Fruit fly (Drosophila melanogaster): ENCODE data around the gene nonC.

The nonC gene

DNA sequence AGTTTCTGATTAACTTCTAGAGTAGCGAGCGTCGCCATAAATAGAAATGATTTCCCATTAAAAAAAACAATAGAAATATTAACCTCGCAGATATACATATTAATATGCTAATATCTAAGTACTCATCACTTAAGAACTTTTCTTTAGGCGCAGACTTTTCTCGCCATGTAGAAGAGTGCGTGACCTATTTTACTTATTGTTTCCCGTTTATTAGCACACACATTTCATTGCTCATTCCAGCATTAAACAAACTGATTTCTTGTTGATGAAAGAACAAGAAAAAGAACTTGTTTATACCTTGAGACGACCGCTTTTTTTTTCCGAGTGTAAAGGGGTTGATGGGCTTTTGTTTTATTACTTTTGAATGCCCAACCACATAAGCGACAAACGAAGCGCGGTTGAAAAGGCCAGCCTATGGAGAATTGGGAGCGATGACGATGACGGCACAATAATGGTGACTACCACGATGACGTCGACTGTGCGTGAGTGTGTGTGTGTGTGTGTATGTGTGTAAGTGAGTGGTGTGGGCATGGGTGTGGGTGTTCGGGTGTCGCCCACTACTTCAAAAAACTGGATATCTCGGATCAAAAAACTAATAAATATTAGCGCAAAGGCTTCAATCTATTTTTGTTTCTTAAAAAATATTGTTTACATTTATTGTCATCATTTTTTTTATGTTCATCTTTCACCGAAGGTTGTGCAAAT lies 28.2 kb upstream of the nonC start:
- peak; percentile 17 for TF ChIP-seq acj6 (GFP tag; optimal IDR thresholded peaks at IDR 0.05)
- peak; percentile 19 for TF ChIP-seq CG32006 (GFP tag; optimal IDR thresholded peaks at IDR 0.05)
- no peak for TF ChIP-seq CG6163 (GFP tag; IDR thresholded peaks at IDR 0.05)
- TF ChIP-seq Lpt (GFP tag; optimal IDR thresholded peaks at IDR 0.05) = no peak
- TF ChIP-seq svp (GFP tag) = peak; percentile 64
- TF ChIP-seq CG6854 (GFP tag; optimal IDR thresholded peaks at IDR 0.05) = no peak
- no peak for TF ChIP-seq Eip78C (GFP tag)
- no peak for TF ChIP-seq CG10669 (GFP tag; optimal IDR thresholded peaks at IDR 0.05)
- peak; percentile 11 for TF ChIP-seq CG34406 (GFP tag; optimal IDR thresholded peaks at IDR 0.05)
- TF ChIP-seq Hr4 (GFP tag; optimal IDR thresholded peaks at IDR 0.05) = peak; percentile 7
- TF ChIP-seq topi (GFP tag; optimal IDR thresholded peaks at IDR 0.05) = peak; percentile 25
- peak; percentile 11 for TF ChIP-seq CG31627 (GFP tag; optimal IDR thresholded peaks at IDR 0.05)
- TF ChIP-seq pdm3 (GFP tag; optimal IDR thresholded peaks at IDR 0.05) = peak; percentile 34
- TF ChIP-seq esn (GFP tag; optimal IDR thresholded peaks at IDR 0.05) = peak; percentile 13
- TF ChIP-seq Eip75B (GFP tag; optimal IDR thresholded peaks at IDR 0.05) = no peak
- TF ChIP-seq CG1621 (tag; optimal IDR thresholded peaks at IDR 0.05) = no peak
- no peak for TF ChIP-seq Hr39 (GFP tag; optimal IDR thresholded peaks at IDR 0.05)

DNA sequence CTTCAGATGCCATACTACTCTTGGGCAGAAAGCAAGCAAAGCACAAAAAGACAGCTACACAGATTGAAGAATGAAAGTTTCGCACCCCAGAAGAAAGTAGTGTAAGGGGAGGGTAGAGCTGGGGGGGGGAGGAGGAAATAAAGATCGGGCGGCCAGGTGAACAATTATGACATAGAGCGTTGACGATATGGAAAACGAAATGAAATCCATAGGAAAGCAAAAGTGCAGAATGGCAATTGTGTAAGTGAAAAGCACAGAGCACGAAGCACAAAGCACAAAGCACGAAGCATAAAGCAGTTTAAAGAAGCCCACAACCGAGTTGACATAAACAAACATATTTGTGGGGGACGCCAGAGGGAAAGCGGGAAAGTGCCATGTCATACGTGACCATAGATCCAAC lies 27.3 kb upstream of the nonC start:
- TF ChIP-seq Hr39 (GFP tag; optimal IDR thresholded peaks at IDR 0.05) (no peak), fd59A (GFP tag; optimal IDR thresholded peaks at IDR 0.05) (no peak), CG3919 (GFP tag; optimal IDR thresholded peaks at IDR 0.05) (no peak), CG3032 (tag; optimal IDR thresholded peaks at IDR 0.05) (no peak)

- peak; percentile 17 for TF ChIP-seq fkh (GFP tag; optimal IDR thresholded peaks at IDR 0.05)
- TF ChIP-seq Met (GFP tag; optimal IDR thresholded peaks at IDR 0.05) = no peak
These were observed 24.9 kb upstream of the nonC start for dm6 chrX:6799261-6800022.

DNA sequence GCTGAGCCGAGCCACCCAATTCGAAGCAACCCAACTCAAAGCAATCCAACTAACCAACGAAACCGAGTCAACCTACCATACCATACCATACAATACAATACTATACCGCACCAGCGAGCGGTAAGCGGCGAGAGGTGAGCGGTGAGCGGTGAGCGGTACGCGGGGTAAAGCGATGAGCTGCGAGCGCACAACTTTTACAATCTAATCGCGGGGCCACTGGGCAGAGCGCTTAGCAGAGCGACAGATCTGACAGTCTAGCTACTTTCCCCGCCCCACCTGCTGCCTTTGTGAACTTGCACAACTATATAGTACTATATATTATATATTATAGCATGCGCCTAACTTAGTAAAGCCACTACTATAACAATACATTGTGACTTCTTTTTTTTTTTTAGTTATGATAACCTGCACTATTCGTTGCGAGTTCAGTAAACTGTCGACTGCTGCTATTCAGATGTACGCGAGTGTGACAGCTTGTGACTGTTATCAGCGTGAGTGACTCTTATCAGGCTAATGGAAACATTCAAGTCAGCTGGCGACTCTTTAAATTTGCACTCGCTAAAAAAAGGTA lies 23.5 kb upstream of the nonC start:
- TF ChIP-seq CG11294 (GFP tag; IDR thresholded peaks at IDR 0.05) (0 out of 2 replicates have a peak, but pooled peaks have one; percentile 10), acj6 (GFP tag; optimal IDR thresholded peaks at IDR 0.05) (peak; percentile 39), Eip93F (GFP tag; optimal IDR thresholded peaks at IDR 0.05) (no peak), CG11902 (GFP tag; optimal IDR thresholded peaks at IDR 0.05) (no peak), Hr39 (GFP tag; optimal IDR thresholded peaks at IDR 0.05) (no peak), CG3919 (GFP tag; optimal IDR thresholded peaks at IDR 0.05) (peak; percentile 18), lz (GFP tag; optimal IDR thresholded peaks at IDR 0.05) (peak; percentile 1), esn (GFP tag; optimal IDR thresholded peaks at IDR 0.05) (peak; percentile 27), svp (GFP tag) (peak; percentile 74), Smox (GFP tag; optimal IDR thresholded peaks at IDR 0.05) (peak; percentile 8), Eip78C (GFP tag) (peak; percentile 76), CG6808 (GFP tag; optimal IDR thresholded peaks at IDR 0.05) (no peak), Sox102F (GFP tag; optimal IDR thresholded peaks at IDR 0.05) (no peak), achi (GFP tag; optimal IDR thresholded peaks at IDR 0.05) (peak; percentile 7), Hr4 (GFP tag; optimal IDR thresholded peaks at IDR 0.05) (peak; percentile 33), OdsH (GFP tag; optimal IDR thresholded peaks at IDR 0.05) (peak; percentile 33), CG15336 (GFP tag; IDR thresholded peaks at IDR 0.05) (peak; percentile 33; the same call in 1 of the 2 replicates), fkh (GFP tag; optimal IDR thresholded peaks at IDR 0.05) (peak; percentile 45), Lpt (GFP tag; optimal IDR thresholded peaks at IDR 0.05) (no peak), pdm3 (GFP tag; optimal IDR thresholded peaks at IDR 0.05) (peak; percentile 15), eg (GFP tag; IDR thresholded peaks at IDR 0.05) (0 out of 3 replicates have a peak, but pooled peaks have one; percentile 22), net (GFP tag; optimal IDR thresholded peaks at IDR 0.05) (peak; percentile 11), Met (GFP tag; optimal IDR thresholded peaks at IDR 0.05) (peak; percentile 43), CG32006 (GFP tag; optimal IDR thresholded peaks at IDR 0.05) (peak; percentile 64)

All from whole organism, prepupa.